Worm (Caenorhabditis elegans) whole organism, L3 larva: ENCODE measurements around the gene T25B2.1.

Source experiments
- ZK546.5 ChIP-seq: sonication (generic microtip); optimal IDR thresholded peaks from 2 replicates; lab custom pipeline; 2017; ENCODE audit warnings: missing biosample characterization, missing genetic modification characterization
- aly-2 ChIP-seq: fragments of 150-350 bp; optimal IDR thresholded peaks from 2 replicates; lab custom pipeline; 2014; ENCODE audit warnings: missing biosample characterization, missing genetic modification characterization
- ama-1 ChIP-seq: fragments of 150-350 bp; optimal IDR thresholded peaks from 2 replicates; lab custom pipeline; 2018
- ceh-82 ChIP-seq: fragments of 150-350 bp; optimal IDR thresholded peaks from 2 replicates; lab custom pipeline; 2014; ENCODE audit warnings: missing biosample characterization, missing genetic modification characterization
- jun-1 ChIP-seq: fragments of 150-350 bp; optimal IDR thresholded peaks from 2 replicates; lab custom pipeline; 2014; ENCODE audit warnings: missing biosample characterization, missing genetic modification reagents, missing genetic modification characterization
- mdl-1 ChIP-seq: fragments of 150-350 bp; optimal IDR thresholded peaks from 2 replicates; lab custom pipeline; 2014; ENCODE audit warnings: missing biosample characterization, missing genetic modification characterization
- nhr-11 ChIP-seq: fragments of 150-350 bp; optimal IDR thresholded peaks from 2 replicates; lab custom pipeline; 2014; ENCODE audit warnings: missing biosample characterization, missing genetic modification characterization
- nhr-77 ChIP-seq: fragments of 150-350 bp; optimal IDR thresholded peaks from 2 replicates; lab custom pipeline; 2014; ENCODE audit warnings: missing biosample characterization, missing genetic modification characterization
- zag-1 ChIP-seq: fragments of 150-350 bp; optimal IDR thresholded peaks from 2 replicates; lab custom pipeline; 2014; ENCODE audit warnings: missing biosample characterization, missing genetic modification characterization
- ztf-4 ChIP-seq: fragments of 150-350 bp; optimal IDR thresholded peaks from 2 replicates; lab custom pipeline; 2014; ENCODE audit warnings: missing biosample characterization, missing genetic modification characterization

DNA sequence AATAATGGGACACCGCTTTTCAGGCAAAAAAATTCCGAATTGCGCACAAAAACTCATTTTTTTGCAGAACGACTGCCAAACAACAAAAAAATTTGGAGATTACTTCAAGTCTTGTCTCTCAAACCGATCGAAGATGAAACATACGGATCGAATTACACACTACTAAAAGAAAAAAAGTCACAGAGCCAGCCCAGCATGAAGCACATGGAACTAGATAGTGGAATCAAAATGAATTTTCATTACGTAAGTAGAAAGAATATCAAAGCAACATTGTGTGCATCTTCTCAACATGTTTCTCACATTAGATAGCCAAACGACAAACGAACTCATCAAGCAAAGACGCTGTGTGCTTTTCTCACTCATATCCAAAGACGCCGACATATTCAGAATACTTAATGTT, 47.3 kb downstream of the T25B2.1 start:
- no peak for TF ChIP-seq zag-1 (tag; lab: Kevin White, UChicago)
- no peak for TF ChIP-seq jun-1
- no peak for TF ChIP-seq ama-1 (lab: Kevin White, UChicago)
- TF ChIP-seq nhr-11, result no peak
- no peak for TF ChIP-seq ztf-4
- no peak for TF ChIP-seq ZK546.5
- no peak for TF ChIP-seq aly-2 (tag; lab: Kevin White, UChicago)
- TF ChIP-seq nhr-77 (tag; lab: Kevin White, UChicago), result no peak
- no peak for TF ChIP-seq mdl-1 (tag; lab: Kevin White, UChicago)
- no peak for TF ChIP-seq ceh-82
